Worm (Caenorhabditis elegans) whole organism, L1 larva: ENCODE measurements around the gene nhr-261.

ENCODE experiments used
- C16A3.4 ChIP-seq: fragments of 150-350 bp; optimal IDR thresholded peaks from 2 replicates; lab custom pipeline; 2014; ENCODE audit warnings: missing biosample characterization, missing genetic modification characterization
- aha-1 ChIP-seq: fragments of 150-350 bp; optimal IDR thresholded peaks from 2 replicates; lab custom pipeline; 2014; ENCODE audit warnings: missing biosample characterization, missing genetic modification characterization
- alr-1 ChIP-seq: fragments of 200-800 bp; sonication (Bioruptor generic); optimal IDR thresholded peaks from 2 replicates; lab custom pipeline; 2018; ENCODE audit warnings: borderline replicate concordance, mild to moderate bottlenecking, missing genetic modification characterization, missing compliant biosample characterization
- blmp-1 ChIP-seq: fragments of 150-350 bp; optimal IDR thresholded peaks from 2 replicates; lab custom pipeline; 2014; ENCODE audit warnings: missing biosample characterization, missing genetic modification characterization
- ceh-8 ChIP-seq: fragments of 200-800 bp; sonication (Bioruptor generic); optimal IDR thresholded peaks from 2 replicates; lab custom pipeline; 2018; ENCODE audit warnings: mild to moderate bottlenecking, missing genetic modification characterization, moderate library complexity, missing compliant biosample characterization
- ceh-88 ChIP-seq: fragments of 200-800 bp; sonication (Bioruptor generic); IDR thresholded peaks from 2 replicates; pipeline ENCODE4 v1.3.6; 2022; ENCODE audit warnings: missing genetic modification characterization, missing compliant biosample characterization
- elt-2 ChIP-seq: sonication (generic microtip); optimal IDR thresholded peaks from 2 replicates; lab custom pipeline; 2016; ENCODE audit warnings: missing genetic modification characterization, mild to moderate bottlenecking, inconsistent platforms, missing compliant biosample characterization, missing genetic modification reagents
- ets-5 ChIP-seq: fragments of 200-800 bp; sonication (Bioruptor generic); IDR thresholded peaks from 2 replicates; pipeline ENCODE4 v1.3.6; 2022; ENCODE audit warnings: missing genetic modification characterization, missing compliant biosample characterization
- fkh-4 ChIP-seq: sonication (generic microtip); optimal IDR thresholded peaks from 2 replicates; lab custom pipeline; 2016; ENCODE audit warnings: missing compliant biosample characterization, missing genetic modification characterization, borderline replicate concordance
- fos-1 ChIP-seq: fragments of 150-350 bp; optimal IDR thresholded peaks from 2 replicates; lab custom pipeline; 2014; ENCODE audit warnings: missing biosample characterization, missing genetic modification characterization
- hlh-4 ChIP-seq: sonication (generic microtip); optimal IDR thresholded peaks from 2 replicates; lab custom pipeline; 2016; ENCODE audit warnings: mild to moderate bottlenecking, missing genetic modification characterization, missing compliant biosample characterization
- hpl-2 ChIP-seq: fragments of 150-350 bp; optimal IDR thresholded peaks from 2 replicates; lab custom pipeline; 2014; ENCODE audit warnings: missing biosample characterization, missing genetic modification reagents, missing genetic modification characterization
- lin-13 ChIP-seq: fragments of 150-350 bp; optimal IDR thresholded peaks from 2 replicates; lab custom pipeline; 2014; ENCODE audit warnings: missing biosample characterization, missing genetic modification reagents, missing genetic modification characterization
- lir-3 ChIP-seq: sonication (generic microtip); optimal IDR thresholded peaks from 2 replicates; lab custom pipeline; 2016; ENCODE audit warnings: mild to moderate bottlenecking, missing genetic modification characterization, moderate library complexity, missing compliant biosample characterization; ENCODE audit not compliant: poor library complexity
- lsy-2 ChIP-seq, 2 experiments: fragments of 150-350 bp; optimal IDR thresholded peaks; 2 replicates each; lab custom pipeline; 2014; ENCODE audit warnings: missing biosample characterization in 2 of 2, missing genetic modification characterization in 2 of 2
- mdl-1 ChIP-seq, 2 experiments: fragments of 150-350 bp; optimal IDR thresholded peaks; 2 replicates each; lab custom pipeline; 2014 to 2017; ENCODE audit warnings: missing biosample characterization in 2 of 2, missing genetic modification characterization in 2 of 2, inconsistent platforms in 1 of 2
- nhr-11 ChIP-seq: fragments of 150-350 bp; optimal IDR thresholded peaks from 2 replicates; lab custom pipeline; 2014; ENCODE audit warnings: missing biosample characterization, missing genetic modification characterization
- nhr-12 ChIP-seq: sonication (generic microtip); optimal IDR thresholded peaks from 2 replicates; lab custom pipeline; 2017; ENCODE audit warnings: missing biosample characterization, missing genetic modification characterization
- nhr-20 ChIP-seq: sonication (generic microtip); optimal IDR thresholded peaks from 2 replicates; lab custom pipeline; 2016; ENCODE audit warnings: mild to moderate bottlenecking, missing genetic modification characterization, missing compliant biosample characterization
- nhr-237 ChIP-seq: fragments of 150-350 bp; optimal IDR thresholded peaks from 2 replicates; lab custom pipeline; 2014; ENCODE audit warnings: missing biosample characterization, missing genetic modification characterization
- nhr-47 ChIP-seq: sonication (generic microtip); optimal IDR thresholded peaks from 2 replicates; lab custom pipeline; 2016; ENCODE audit warnings: mild to moderate bottlenecking, missing genetic modification characterization, moderate library complexity, missing compliant biosample characterization
- nhr-77 ChIP-seq: fragments of 150-350 bp; optimal IDR thresholded peaks from 2 replicates; lab custom pipeline; 2014; ENCODE audit warnings: missing biosample characterization, missing genetic modification characterization
- pag-3 ChIP-seq: sonication (generic microtip); optimal IDR thresholded peaks from 2 replicates; lab custom pipeline; 2017; ENCODE audit warnings: missing genetic modification characterization, mild to moderate bottlenecking, missing compliant biosample characterization, antibody characterized with exemption, borderline replicate concordance; ENCODE audit not compliant: insufficient read depth
- rnt-1 ChIP-seq: sonication (generic microtip); optimal IDR thresholded peaks from 2 replicates; lab custom pipeline; 2016; ENCODE audit warnings: mild to moderate bottlenecking, missing genetic modification characterization, moderate library complexity, missing compliant biosample characterization
- snu-23 ChIP-seq: sonication (generic microtip); optimal IDR thresholded peaks from 2 replicates; lab custom pipeline; 2016; ENCODE audit warnings: missing genetic modification characterization, missing compliant biosample characterization
- sox-4 ChIP-seq: sonication (generic microtip); optimal IDR thresholded peaks from 2 replicates; lab custom pipeline; 2016; ENCODE audit warnings: missing genetic modification characterization, missing compliant biosample characterization
- sptf-1 ChIP-seq: fragments of 150-350 bp; optimal IDR thresholded peaks from 2 replicates; lab custom pipeline; 2014; ENCODE audit warnings: missing biosample characterization, missing genetic modification characterization
- sup-37 ChIP-seq: fragments of 200-800 bp; sonication (Bioruptor generic); optimal IDR thresholded peaks from 2 replicates; lab custom pipeline; 2018; ENCODE audit warnings: mild to moderate bottlenecking, missing genetic modification characterization, missing compliant biosample characterization
- swsn-7 ChIP-seq: sonication (generic microtip); optimal IDR thresholded peaks from 2 replicates; lab custom pipeline; 2016; ENCODE audit warnings: missing genetic modification characterization, missing compliant biosample characterization
- tbx-2 ChIP-seq: sonication (generic microtip); optimal IDR thresholded peaks from 2 replicates; lab custom pipeline; 2016; ENCODE audit warnings: missing genetic modification characterization, missing compliant biosample characterization
- unc-130 ChIP-seq: fragments of 150-350 bp; optimal IDR thresholded peaks from 2 replicates; lab custom pipeline; 2017; ENCODE audit warnings: missing biosample characterization, missing genetic modification characterization, inconsistent platforms
- unc-30 ChIP-seq: sonication (generic microtip); optimal IDR thresholded peaks from 2 replicates; lab custom pipeline; 2017; ENCODE audit warnings: missing biosample characterization, missing genetic modification characterization
- unc-62 ChIP-seq: fragments of 150-350 bp; optimal IDR thresholded peaks from 2 replicates; lab custom pipeline; 2014; ENCODE audit warnings: missing biosample characterization, missing genetic modification reagents, missing genetic modification characterization
- vab-15 ChIP-seq: sonication (generic microtip); optimal IDR thresholded peaks from 2 replicates; lab custom pipeline; 2017; ENCODE audit warnings: missing genotype, mild to moderate bottlenecking, missing genetic modification characterization, missing compliant biosample characterization
- zag-1 ChIP-seq: fragments of 150-350 bp; optimal IDR thresholded peaks from 2 replicates; lab custom pipeline; 2014; ENCODE audit warnings: missing biosample characterization, missing genetic modification characterization
- zip-4 ChIP-seq: fragments of 200-800 bp; sonication (Bioruptor generic); optimal IDR thresholded peaks from 2 replicates; lab custom pipeline; 2018; ENCODE audit warnings: mild to moderate bottlenecking, missing genetic modification characterization, moderate library complexity, missing compliant biosample characterization
- ztf-11 ChIP-seq, 2 experiments: sonication (generic microtip); optimal IDR thresholded peaks; 2 replicates each; lab custom pipeline; 2016 to 2017; ENCODE audit warnings: missing genetic modification characterization in 2 of 2, missing biosample characterization in 1 of 2, missing compliant biosample characterization in 1 of 2

The nhr-261 gene

DNA sequence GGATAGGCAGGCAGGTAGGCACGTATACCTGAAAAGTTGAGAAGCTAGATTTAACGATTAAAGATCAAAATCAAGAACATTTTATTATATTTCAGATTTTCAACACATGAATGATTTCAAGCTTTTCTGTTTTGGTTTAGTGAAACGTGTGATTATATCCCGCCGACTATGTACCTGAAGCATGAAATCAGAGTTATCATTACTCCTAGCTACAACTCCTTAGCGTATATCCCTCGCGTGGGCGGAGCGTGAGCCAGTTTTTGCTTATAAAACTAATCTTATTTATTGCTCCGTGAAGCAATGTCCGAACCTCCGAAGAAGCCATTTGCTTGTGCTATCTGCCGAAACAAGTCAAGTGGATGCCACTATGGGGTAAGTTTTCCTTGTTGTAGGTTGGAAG lies 15.4 kb upstream of the nhr-261 start, which contains the start of gene nhr-166:
nhr-166 (plus strand) TSS at position 301 of the 400 bp plus-strand sequence.
- no peak for TF ChIP-seq rnt-1 (tag; lab: Kevin White, UChicago)
- no peak for TF ChIP-seq nhr-11 (tag; lab: Kevin White, UChicago)
- TF ChIP-seq snu-23 (GFP tag; lab: Kevin White, UChicago), result no peak
- TF ChIP-seq hlh-4 (tag; lab: Kevin White, UChicago), result no peak
- TF ChIP-seq tbx-2 (tag; lab: Kevin White, UChicago), result no peak
- TF ChIP-seq C16A3.4, result no peak
- TF ChIP-seq aha-1 (tag; lab: Kevin White, UChicago), result no peak
- TF ChIP-seq nhr-47, result no peak
- no peak for TF ChIP-seq sptf-1 (tag; lab: Kevin White, UChicago)
- no peak for TF ChIP-seq ztf-11 (tag; optimal IDR thresholded peaks at IDR 0.05; lab: Kevin White, UChicago)
- TF ChIP-seq vab-15 (tag; lab: Kevin White, UChicago), result no peak
- TF ChIP-seq unc-30, result no peak
- no peak for TF ChIP-seq lir-3

DNA sequence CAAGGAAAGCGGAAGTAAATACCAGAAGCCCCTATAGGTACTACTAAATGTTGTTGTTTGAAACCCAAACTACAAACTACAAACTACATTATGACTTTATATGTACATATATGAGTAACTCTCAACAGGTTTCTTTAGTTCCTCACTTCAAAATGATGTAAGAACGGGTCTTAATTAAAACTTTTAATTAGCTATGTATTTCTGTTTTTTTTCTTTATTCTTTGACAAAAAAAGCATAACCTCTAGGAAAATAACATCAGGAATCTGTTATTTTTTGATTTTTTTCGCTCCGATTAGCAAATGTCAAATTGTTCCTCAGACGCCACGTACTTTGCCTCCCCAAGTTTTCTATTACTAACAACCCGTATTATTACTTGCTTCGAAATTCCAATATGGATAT lies 13.8 kb upstream of the nhr-261 start, which contains the start of gene srh-250:
srh-250 (plus strand) TSS at position 301 of the 400 bp plus-strand sequence.
- TF ChIP-seq blmp-1 (tag; lab: Kevin White, UChicago), result no peak
- TF ChIP-seq ztf-11 (tag; optimal IDR thresholded peaks at IDR 0.05; lab: Kevin White, UChicago), result no peak
- no peak for TF ChIP-seq nhr-11 (tag; lab: Kevin White, UChicago)
- TF ChIP-seq lsy-2 (tag; optimal IDR thresholded peaks at IDR 0.05; lab: Kevin White, UChicago), result no peak
- TF ChIP-seq elt-2 (tag; lab: Kevin White, UChicago), result no peak
- no peak for TF ChIP-seq nhr-12 (tag; lab: Kevin White, UChicago)
- no peak for TF ChIP-seq lin-13 (GFP tag; lab: Kevin White, UChicago)
- TF ChIP-seq sptf-1 (tag; lab: Kevin White, UChicago), result no peak
- TF ChIP-seq ceh-88 (GFP tag; lab: Robert Waterston, UW), result no peak
- no peak for TF ChIP-seq snu-23 (GFP tag; lab: Kevin White, UChicago)
- no peak for TF ChIP-seq unc-62 (GFP tag; lab: Kevin White, UChicago)
- no peak for TF ChIP-seq unc-130 (tag; lab: Kevin White, UChicago)
- no peak for TF ChIP-seq swsn-7
- no peak for TF ChIP-seq ets-5 (GFP tag; lab: Robert Waterston, UW)
- no peak for TF ChIP-seq sox-4 (tag; lab: Kevin White, UChicago)

DNA sequence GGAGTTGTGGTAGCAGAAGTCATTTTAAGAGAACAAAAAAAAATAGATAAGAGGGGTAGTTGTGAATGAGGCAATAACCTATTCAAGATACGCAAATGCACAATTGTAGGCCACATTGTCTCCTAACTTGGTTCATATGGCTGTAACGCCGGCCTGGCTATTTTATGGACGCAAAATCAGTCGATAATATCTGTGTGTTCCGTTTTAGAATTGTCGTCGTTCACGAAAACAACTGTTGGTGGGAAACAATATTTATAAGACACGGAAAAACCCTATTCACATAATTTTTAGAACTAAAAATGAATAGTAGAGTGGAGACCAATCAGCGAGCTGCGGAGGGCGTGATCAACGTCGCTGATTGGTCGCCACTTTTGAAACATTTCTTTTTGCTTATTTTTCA lies 13.3 kb upstream of the nhr-261 start, which contains the start of gene sdz-7:
sdz-7 (minus strand) TSS at position 101 of the 400 bp plus-strand sequence.
- TF ChIP-seq zag-1 (no peak), nhr-77 (tag; lab: Kevin White, UChicago) (no peak), fos-1 (tag; lab: Kevin White, UChicago) (no peak), hpl-2 (GFP tag; lab: Kevin White, UChicago) (no peak), zip-4 (GFP tag; lab: Kevin White, UChicago) (no peak), sup-37 (GFP tag; lab: Kevin White, UChicago) (no peak), fkh-4 (tag; lab: Kevin White, UChicago) (no peak)

DNA sequence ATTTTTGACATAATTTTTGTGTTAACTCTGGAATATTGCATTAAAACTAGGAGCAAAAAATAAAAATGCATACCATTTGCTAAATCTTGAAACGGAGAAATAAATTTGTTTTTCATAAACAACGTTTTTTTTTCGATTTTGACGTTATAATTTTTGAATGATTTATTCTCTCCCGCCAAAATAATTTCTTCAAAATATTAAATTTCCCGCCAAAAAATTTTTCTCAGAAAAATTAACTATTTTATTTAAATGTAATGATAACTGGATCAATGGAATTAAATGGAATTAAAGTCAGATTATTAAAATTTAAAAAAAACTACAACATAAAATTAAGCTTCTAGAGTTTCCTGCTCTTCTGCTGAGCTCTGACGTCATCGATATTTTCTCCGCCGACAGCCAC lies 12.6 kb upstream of the nhr-261 start, which contains the start of gene nep-3:
nep-3 (minus strand) TSS at position 101 of the 400 bp plus-strand sequence.
- TF ChIP-seq nhr-20 (tag; lab: Kevin White, UChicago) (no peak), ceh-8 (GFP tag; lab: Kevin White, UChicago) (no peak), alr-1 (tag; lab: Kevin White, UChicago) (no peak), sup-37 (GFP tag; lab: Kevin White, UChicago) (no peak), nhr-237 (tag; lab: Kevin White, UChicago) (no peak), pag-3 (no peak), mdl-1 (tag; optimal IDR thresholded peaks at IDR 0.05; lab: Kevin White, UChicago) (no peak)
